Worm (Caenorhabditis elegans) whole organism, early embryonic: Measurements from ENCODE around the gene nuc-1.

Experiments used
- B0310.2 ChIP-seq: sonication (generic microtip); optimal IDR thresholded peaks from 2 replicates; lab custom pipeline; 2016; ENCODE audit warnings: mild to moderate bottlenecking, missing genetic modification characterization, missing compliant biosample characterization
- ama-1 ChIP-seq: fragments of 150-350 bp; optimal IDR thresholded peaks from 2 replicates; lab custom pipeline; 2014
- flt-1 ChIP-seq: fragments of 200-800 bp; sonication (Bioruptor generic); IDR thresholded peaks from 2 replicates; pipeline ENCODE4 v1.3.6; 2022; ENCODE audit warnings: missing genetic modification characterization, missing compliant biosample characterization
- hnd-1 ChIP-seq: sonication (generic microtip); optimal IDR thresholded peaks from 2 replicates; lab custom pipeline; 2016; ENCODE audit warnings: missing genetic modification characterization, missing compliant biosample characterization
- tbx-37 ChIP-seq: fragments of 200-800 bp; sonication (Bioruptor generic); conservative IDR thresholded peaks from 2 replicates; pipeline ENCODE4 v1.3.6; 2022; ENCODE audit warnings: missing genetic modification reagents, missing genetic modification characterization, missing compliant biosample characterization

- no peak for TF ChIP-seq B0310.2 (tag; lab: Kevin White, UChicago)
- no peak for TF ChIP-seq tbx-37
- no peak for TF ChIP-seq flt-1 (GFP tag; lab: Robert Waterston, UW)
- no peak for TF ChIP-seq ama-1 (lab: Kevin White, UChicago)
- no peak for TF ChIP-seq hnd-1 (tag; lab: Kevin White, UChicago)
Observed at ce11 chrX:9499355-9499754, 40.4 kb upstream of the nuc-1 start.
